Worm (Caenorhabditis elegans) whole organism, L1 larva: Measurements from ENCODE around the gene ppm-1.H.

Experiments used
- ceh-8 ChIP-seq: fragments of 200-800 bp; sonication (Bioruptor generic); optimal IDR thresholded peaks from 2 replicates; lab custom pipeline; 2018; ENCODE audit warnings: mild to moderate bottlenecking, missing genetic modification characterization, moderate library complexity, missing compliant biosample characterization
- fos-1 ChIP-seq: fragments of 150-350 bp; optimal IDR thresholded peaks from 2 replicates; lab custom pipeline; 2014; ENCODE audit warnings: missing biosample characterization, missing genetic modification characterization
- nhr-77 ChIP-seq: fragments of 150-350 bp; optimal IDR thresholded peaks from 2 replicates; lab custom pipeline; 2014; ENCODE audit warnings: missing biosample characterization, missing genetic modification characterization
- skn-1 ChIP-seq: fragments of 150-350 bp; optimal IDR thresholded peaks from 2 replicates; lab custom pipeline; 2014; ENCODE audit warnings: missing biosample characterization, missing genetic modification characterization
- sptf-1 ChIP-seq: fragments of 150-350 bp; optimal IDR thresholded peaks from 2 replicates; lab custom pipeline; 2014; ENCODE audit warnings: missing biosample characterization, missing genetic modification characterization
- tbx-2 ChIP-seq: sonication (generic microtip); optimal IDR thresholded peaks from 2 replicates; lab custom pipeline; 2016; ENCODE audit warnings: missing genetic modification characterization, missing compliant biosample characterization
- tlp-1 ChIP-seq: fragments of 150-350 bp; optimal IDR thresholded peaks from 2 replicates; lab custom pipeline; 2014; ENCODE audit warnings: missing biosample characterization, missing genetic modification characterization
- unc-30 ChIP-seq: sonication (generic microtip); optimal IDR thresholded peaks from 2 replicates; lab custom pipeline; 2017; ENCODE audit warnings: missing biosample characterization, missing genetic modification characterization
- zag-1 ChIP-seq: fragments of 150-350 bp; optimal IDR thresholded peaks from 2 replicates; lab custom pipeline; 2014; ENCODE audit warnings: missing biosample characterization, missing genetic modification characterization

- no peak for TF ChIP-seq tlp-1 (tag; lab: Kevin White, UChicago)
- TF ChIP-seq tbx-2: no peak
- no peak for TF ChIP-seq nhr-77 (tag; lab: Kevin White, UChicago)
- no peak for TF ChIP-seq sptf-1
- TF ChIP-seq unc-30: no peak
- no peak for TF ChIP-seq skn-1 (tag; lab: Kevin White, UChicago)
- no peak for TF ChIP-seq zag-1 (tag; lab: Kevin White, UChicago)
- TF ChIP-seq ceh-8 (GFP tag; lab: Kevin White, UChicago): no peak
- no peak for TF ChIP-seq fos-1
Observed at ce11 chrIV:12274365-12274764, 6.2 kb upstream of the ppm-1.H start.
